Fruit fly (Drosophila melanogaster) whole organism, prepupa: Measurements from ENCODE around the gene CG13360.

Source experiments
- CG10631 ChIP-seq: fragments of 200-800 bp; sonication (Bioruptor generic); optimal IDR thresholded peaks from 2 replicates; lab custom pipeline; 2016; ENCODE audit warnings: missing biosample characterization, missing genetic modification characterization
- CG11294 ChIP-seq: fragments of 200-800 bp; sonication (Bioruptor generic); IDR thresholded peaks from 2 replicates; pipeline ENCODE4 v1.3.6; 2022; ENCODE audit warnings: missing biosample characterization, missing genetic modification characterization
- CG15336 ChIP-seq: fragments of 200-800 bp; sonication (Bioruptor generic); IDR thresholded peaks from 2 replicates; pipeline ENCODE4 v1.3.6; 2022; ENCODE audit warnings: missing biosample characterization, missing genetic modification characterization
- CG1621 ChIP-seq: fragments of 200-800 bp; sonication (Bioruptor generic); optimal IDR thresholded peaks from 3 replicates; lab custom pipeline; 2018; ENCODE audit warnings: missing biosample characterization, mild to moderate bottlenecking, missing genetic modification characterization
- CG16779 ChIP-seq: fragments of 200-800 bp; sonication (Bioruptor generic); optimal IDR thresholded peaks from 3 replicates; lab custom pipeline; 2017; ENCODE audit warnings: missing biosample characterization, mild to moderate bottlenecking, missing genetic modification characterization
- CG31627 ChIP-seq: fragments of 200-800 bp; sonication (Bioruptor generic); optimal IDR thresholded peaks from 3 replicates; lab custom pipeline; 2016; ENCODE audit warnings: missing biosample characterization, missing genetic modification characterization
- CG3919 ChIP-seq: fragments of 200-800 bp; sonication (Bioruptor generic); optimal IDR thresholded peaks from 3 replicates; lab custom pipeline; 2016; ENCODE audit warnings: missing biosample characterization, missing genetic modification characterization
- CG6276 ChIP-seq: fragments of 200-800 bp; sonication (Bioruptor generic); optimal IDR thresholded peaks from 2 replicates; lab custom pipeline; 2017; ENCODE audit warnings: missing biosample characterization, mild to moderate bottlenecking, missing genetic modification characterization
- CG6792 ChIP-seq: fragments of 200-800 bp; sonication (Bioruptor generic); optimal IDR thresholded peaks from 3 replicates; lab custom pipeline; 2016; ENCODE audit warnings: missing biosample characterization, missing genetic modification characterization
- CG6808 ChIP-seq: fragments of 200-800 bp; sonication (Bioruptor generic); optimal IDR thresholded peaks from 3 replicates; lab custom pipeline; 2017; ENCODE audit warnings: missing biosample characterization, missing genetic modification characterization, mild to moderate bottlenecking, moderate library complexity, missing genetic modification reagents
- CG8119 ChIP-seq: fragments of 200-800 bp; sonication (Bioruptor generic); IDR thresholded peaks from 3 replicates; pipeline ENCODE4 v1.3.6; 2022; ENCODE audit warnings: missing biosample characterization, missing genetic modification characterization
- CG8319 ChIP-seq: fragments of 200-800 bp; sonication (Bioruptor generic); optimal IDR thresholded peaks from 3 replicates; lab custom pipeline; 2016; ENCODE audit warnings: missing biosample characterization, missing genetic modification characterization
- CG8632 ChIP-seq: fragments of 200-800 bp; sonication (Bioruptor generic); optimal IDR thresholded peaks from 3 replicates; lab custom pipeline; 2016; ENCODE audit warnings: missing biosample characterization, missing genetic modification characterization
- Eip78C ChIP-seq: fragments of 200-800 bp; sonication (Bioruptor generic); peaks from one replicate; lab custom pipeline; 2016; ENCODE audit warnings: missing biosample characterization, missing genetic modification characterization
- Eip93F ChIP-seq: fragments of 200-800 bp; sonication (Bioruptor generic); optimal IDR thresholded peaks from 2 replicates; lab custom pipeline; 2016; ENCODE audit warnings: missing biosample characterization, mild to moderate bottlenecking, missing genetic modification characterization
- Ets96B ChIP-seq: fragments of 200-800 bp; optimal IDR thresholded peaks from 2 replicates; lab custom pipeline; 2019; ENCODE audit warnings: missing biosample characterization, mild to moderate bottlenecking, missing genetic modification characterization, moderate library complexity
- Hr38 ChIP-seq: sonication (Bioruptor generic); optimal IDR thresholded peaks from 2 replicates; lab custom pipeline; 2016; ENCODE audit warnings: missing biosample characterization, missing genetic modification characterization
- Hr39 ChIP-seq: fragments of 200-800 bp; sonication (Bioruptor generic); optimal IDR thresholded peaks from 2 replicates; lab custom pipeline; 2016; ENCODE audit warnings: missing biosample characterization, missing genetic modification characterization
- Hr4 ChIP-seq: fragments of 200-800 bp; sonication (Bioruptor generic); optimal IDR thresholded peaks from 3 replicates; lab custom pipeline; 2016; ENCODE audit warnings: missing biosample characterization, missing genetic modification characterization
- Lpt ChIP-seq: fragments of 200-800 bp; sonication (Bioruptor generic); optimal IDR thresholded peaks from 3 replicates; lab custom pipeline; 2016; ENCODE audit warnings: missing biosample characterization, missing genetic modification characterization
- Met ChIP-seq: fragments of 200-800 bp; sonication (Bioruptor generic); optimal IDR thresholded peaks from 3 replicates; lab custom pipeline; 2016; ENCODE audit warnings: missing biosample characterization, missing genetic modification characterization
- Sox102F ChIP-seq: fragments of 200-800 bp; sonication (Bioruptor generic); optimal IDR thresholded peaks from 2 replicates; lab custom pipeline; 2016; ENCODE audit warnings: missing biosample characterization, mild to moderate bottlenecking, missing genetic modification characterization
- Sox14 ChIP-seq: fragments of 200-800 bp; sonication (Bioruptor generic); optimal IDR thresholded peaks from 3 replicates; lab custom pipeline; 2016; ENCODE audit warnings: missing biosample characterization, missing genetic modification characterization
- cyc ChIP-seq: fragments of 200-800 bp; sonication (Bioruptor generic); optimal IDR thresholded peaks from 3 replicates; lab custom pipeline; 2016; ENCODE audit warnings: missing biosample characterization, missing genetic modification characterization
- dsx ChIP-seq: fragments of 200-800 bp; optimal IDR thresholded peaks from 3 replicates; lab custom pipeline; 2019; ENCODE audit warnings: missing biosample characterization, mild to moderate bottlenecking, missing genetic modification characterization, moderate library complexity; ENCODE audit not compliant: poor library complexity, severe bottlenecking
- eg ChIP-seq: fragments of 200-800 bp; sonication (Bioruptor generic); IDR thresholded peaks from 3 replicates; pipeline ENCODE4 v1.3.6; 2022; ENCODE audit warnings: missing biosample characterization, missing genetic modification characterization
- esn ChIP-seq: fragments of 200-800 bp; sonication (Bioruptor generic); optimal IDR thresholded peaks from 2 replicates; lab custom pipeline; 2016; ENCODE audit warnings: missing biosample characterization, mild to moderate bottlenecking, missing genetic modification characterization, moderate library complexity
- fd59A ChIP-seq: fragments of 200-800 bp; sonication (Bioruptor generic); optimal IDR thresholded peaks from 2 replicates; lab custom pipeline; 2017; ENCODE audit warnings: missing biosample characterization, mild to moderate bottlenecking, missing genetic modification characterization, missing genetic modification reagents
- fd85E ChIP-seq: fragments of 200-800 bp; sonication (Bioruptor generic); optimal IDR thresholded peaks from 3 replicates; lab custom pipeline; 2016; ENCODE audit warnings: missing biosample characterization, missing genetic modification characterization
- fkh ChIP-seq: fragments of 200-800 bp; sonication (Bioruptor generic); optimal IDR thresholded peaks from 3 replicates; lab custom pipeline; 2017; ENCODE audit warnings: missing biosample characterization, mild to moderate bottlenecking, missing genetic modification characterization, moderate library complexity
- lz ChIP-seq: fragments of 200-800 bp; sonication (Bioruptor generic); optimal IDR thresholded peaks from 3 replicates; lab custom pipeline; 2016; ENCODE audit warnings: missing biosample characterization, missing genetic modification characterization
- net ChIP-seq: fragments of 200-800 bp; sonication (Bioruptor generic); optimal IDR thresholded peaks from 3 replicates; lab custom pipeline; 2016; ENCODE audit warnings: missing biosample characterization, missing genetic modification characterization
- pdm3 ChIP-seq: fragments of 200-800 bp; sonication (Bioruptor generic); optimal IDR thresholded peaks from 3 replicates; lab custom pipeline; 2016; ENCODE audit warnings: missing biosample characterization, missing genetic modification characterization
- salr ChIP-seq, 2 experiments: fragments of 200-800 bp; sonication (Bioruptor generic); optimal IDR thresholded peaks; 3 replicates each; lab custom pipeline; 2016 to 2018; ENCODE audit warnings: missing biosample characterization in 2 of 2, missing genetic modification characterization in 2 of 2, mild to moderate bottlenecking in 1 of 2
- spab ChIP-seq: fragments of 200-800 bp; sonication (Bioruptor generic); optimal IDR thresholded peaks from 2 replicates; lab custom pipeline; 2017; ENCODE audit warnings: missing biosample characterization, mild to moderate bottlenecking, missing genetic modification characterization, missing genetic modification reagents
- svp ChIP-seq: fragments of 200-800 bp; sonication (Bioruptor generic); peaks from one replicate; lab custom pipeline; 2016; ENCODE audit warnings: missing biosample characterization, missing genetic modification characterization

CG13360 gene

DNA sequence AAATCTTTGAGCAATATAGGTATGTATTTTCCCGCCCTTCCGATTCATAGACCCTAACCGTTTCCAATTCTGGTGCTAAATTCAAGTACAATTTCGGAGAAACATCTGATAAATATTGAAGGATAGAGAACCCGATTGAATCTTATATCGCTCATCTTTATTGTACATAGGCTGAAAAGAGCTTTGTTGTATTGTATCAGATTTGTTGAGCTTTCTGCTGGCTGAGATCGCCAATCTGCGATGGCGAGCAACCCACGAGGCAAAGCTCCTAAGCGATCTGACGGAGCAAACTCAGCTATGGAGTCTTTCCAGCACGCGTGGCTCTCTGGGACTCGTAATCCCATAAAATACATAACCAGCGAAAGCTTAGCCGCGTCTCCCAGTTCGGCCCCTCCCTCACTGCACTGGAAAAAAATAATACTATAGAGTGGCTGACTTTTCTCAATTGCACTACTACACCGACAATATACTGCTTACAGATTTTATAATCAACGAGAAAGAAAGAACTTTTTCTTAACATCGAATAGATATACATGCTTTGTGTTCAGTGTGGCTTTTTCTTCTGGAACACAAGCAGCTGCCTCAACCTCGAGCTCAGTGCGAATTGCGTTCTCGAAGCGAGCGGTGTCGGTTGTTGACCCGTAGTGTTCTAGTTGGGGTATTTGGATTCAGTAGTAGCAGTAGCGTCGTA is 34.1 kb downstream of the CG13360 start (continued):
- TF ChIP-seq esn (GFP tag; lab: Kevin White, UChicago): peak; percentile 83
- TF ChIP-seq CG31627 (GFP tag; lab: Kevin White, UChicago): peak; percentile 80
- peak; percentile 79 for TF ChIP-seq dsx
- TF ChIP-seq CG15336 (GFP tag; lab: Robert Waterston, UW): peak; percentile 91
- peak; percentile 91 for TF ChIP-seq Hr4 (GFP tag; lab: Kevin White, UChicago)
- TF ChIP-seq Lpt (GFP tag; lab: Kevin White, UChicago): peak; percentile 88
- TF ChIP-seq fkh (GFP tag; lab: Kevin White, UChicago): peak; percentile 52
- peak; percentile 92 for TF ChIP-seq CG8119 (GFP tag; lab: Robert Waterston, UW)
- TF ChIP-seq salr (GFP tag; optimal IDR thresholded peaks at IDR 0.05; lab: Kevin White, UChicago): peak; percentile 62 to 65
- peak; percentile 84 for TF ChIP-seq cyc (GFP tag; lab: Kevin White, UChicago)
- TF ChIP-seq fd59A (GFP tag; lab: Kevin White, UChicago): peak; percentile 68
- peak; percentile 82 for TF ChIP-seq CG11294 (GFP tag; lab: Robert Waterston, UW)
- TF ChIP-seq Met (GFP tag; lab: Kevin White, UChicago): peak; percentile 88
- peak; percentile 97 for TF ChIP-seq Eip78C (GFP tag; lab: Kevin White, UChicago)
- TF ChIP-seq CG10631 (GFP tag; lab: Kevin White, UChicago): peak; percentile 89
- TF ChIP-seq CG1621 (tag; lab: Kevin White, UChicago): peak; percentile 79

DNA sequence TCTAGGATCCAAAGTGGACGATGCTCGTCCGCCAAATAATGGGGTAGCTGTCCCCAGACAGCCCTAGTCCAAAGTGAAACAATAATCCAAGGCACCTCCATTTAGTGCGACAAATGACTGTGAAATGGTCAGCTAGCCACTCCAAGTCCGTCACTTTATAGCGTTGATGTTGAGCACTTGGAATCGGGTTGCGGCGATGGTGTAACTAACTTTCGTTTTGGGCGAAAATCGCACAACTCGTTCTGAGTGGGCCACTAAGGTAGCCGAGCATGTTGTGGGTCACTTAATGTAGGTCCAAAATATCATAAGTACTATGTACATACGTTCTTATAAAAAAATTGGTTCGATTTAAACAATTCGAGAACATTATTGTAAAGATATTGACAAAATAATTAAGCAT is 36.3 kb downstream of the CG13360 start, which contains the start of gene CG13361:
CG13361 (minus strand) TSS at position 101 of the 400 bp plus-strand sequence.
- TF ChIP-seq Hr38 (GFP tag; lab: Kevin White, UChicago) (no peak), cyc (GFP tag; lab: Kevin White, UChicago) (no peak), salr (GFP tag; optimal IDR thresholded peaks at IDR 0.05; lab: Kevin White, UChicago) (no peak), CG3919 (no peak), CG16779 (no peak), pdm3 (GFP tag; lab: Kevin White, UChicago) (no peak), Sox14 (GFP tag; lab: Kevin White, UChicago) (no peak), Eip93F (GFP tag; lab: Kevin White, UChicago) (no peak), eg (GFP tag; lab: Robert Waterston, UW) (no peak), Ets96B (tag; lab: Kevin White, UChicago) (no peak), svp (GFP tag; lab: Kevin White, UChicago) (no peak)

DNA sequence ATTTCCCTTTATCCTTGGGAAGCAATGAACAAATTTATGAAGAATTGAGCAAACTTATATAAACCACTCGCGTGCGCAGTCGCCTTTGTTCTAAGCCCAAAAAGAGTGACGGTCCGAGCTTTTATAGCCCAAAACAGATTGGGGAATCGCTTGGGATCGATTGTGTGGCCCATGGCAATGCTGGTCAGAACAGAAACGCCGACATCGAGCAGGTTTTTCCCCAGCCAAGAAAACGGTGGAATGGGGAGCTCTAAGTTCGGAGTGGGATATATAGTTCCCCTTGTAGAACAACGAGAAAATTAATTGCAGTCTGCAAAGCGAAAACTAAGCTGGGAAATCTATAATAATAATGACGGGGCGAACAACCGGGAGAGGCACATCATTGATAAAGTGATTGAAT is 38.7 kb downstream of the CG13360 start, which contains the start of gene CG13362:
CG13362 (minus strand) TSS at position 101 of the 400 bp plus-strand sequence.
- no peak for TF ChIP-seq Hr39 (GFP tag; lab: Kevin White, UChicago)
- TF ChIP-seq lz: no peak
- no peak for TF ChIP-seq CG16779
- TF ChIP-seq CG6808 (GFP tag; lab: Kevin White, UChicago): no peak
- no peak for TF ChIP-seq fd85E (GFP tag; lab: Kevin White, UChicago)
- TF ChIP-seq Sox102F (GFP tag; lab: Kevin White, UChicago): no peak
- TF ChIP-seq CG8319 (GFP tag; lab: Kevin White, UChicago): no peak
- TF ChIP-seq Met (GFP tag; lab: Kevin White, UChicago): no peak
- TF ChIP-seq net (GFP tag; lab: Kevin White, UChicago): no peak
- TF ChIP-seq CG10631 (GFP tag; lab: Kevin White, UChicago): no peak
- no peak for TF ChIP-seq CG6792 (GFP tag; lab: Kevin White, UChicago)
- no peak for TF ChIP-seq Hr4 (GFP tag; lab: Kevin White, UChicago)
- no peak for TF ChIP-seq spab (GFP tag; lab: Kevin White, UChicago)
- TF ChIP-seq CG8119 (GFP tag; lab: Robert Waterston, UW): no peak

- TF ChIP-seq CG6276 (no peak), CG8632 (GFP tag; lab: Kevin White, UChicago) (no peak), CG15336 (GFP tag; lab: Robert Waterston, UW) (no peak), Lpt (GFP tag; lab: Kevin White, UChicago) (no peak)
These were observed 39.8 kb downstream of the CG13360 start, which contains the start of gene CG5254 for dm6 chrX:750047-750446. CG5254 (plus strand) TSS chrX:750347.
